Worm (Caenorhabditis elegans) whole organism, L4/young adult: ENCODE results near the gene col-3.

ENCODE experiments used
- W03F9.2 ChIP-seq: fragments of 150-350 bp; optimal IDR thresholded peaks from 2 replicates; lab custom pipeline; 2014; ENCODE audit warnings: missing biosample characterization, missing genetic modification characterization
- dao-5 ChIP-seq: sonication (generic microtip); optimal IDR thresholded peaks from 2 replicates; lab custom pipeline; 2016; ENCODE audit warnings: missing genotype, missing genetic modification characterization, moderate library complexity, missing compliant biosample characterization
- him-1 ChIP-seq: sonication (generic microtip); optimal IDR thresholded peaks from 2 replicates; lab custom pipeline; 2016; ENCODE audit warnings: missing genotype, missing genetic modification reagents, missing genetic modification characterization, missing compliant biosample characterization

DNA sequence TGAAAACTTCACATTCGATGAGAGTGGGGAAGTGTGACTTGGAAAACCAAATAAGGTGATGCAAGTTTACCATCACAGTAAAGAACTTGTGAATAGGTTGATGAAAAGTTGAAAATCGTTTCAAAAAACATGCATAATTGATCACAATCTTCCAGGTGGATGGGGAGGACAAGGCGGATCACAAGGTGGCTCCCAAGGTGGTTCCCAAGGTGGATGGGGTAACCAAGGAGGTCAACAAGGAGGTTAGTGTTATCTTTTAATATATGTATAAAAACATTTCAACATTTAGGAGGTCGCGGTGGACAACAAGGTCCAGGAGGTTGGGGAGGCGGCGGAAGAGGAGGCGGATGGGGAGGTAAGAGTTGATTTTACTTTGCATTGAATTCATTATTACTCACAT lies 6.9 kb upstream of the col-3 start, which contains the start of gene T28C6.10:
- TF ChIP-seq W03F9.2 = no peak
- TF ChIP-seq him-1 (tag; lab: Kevin White, UChicago) = no peak
- TF ChIP-seq dao-5 = no peak
